Fruit fly (Drosophila melanogaster) whole organism, embryonic: ENCODE measurements around the gene CG43658.

Experiments used
- Blimp-1 ChIP-seq: fragments of 200-800 bp; sonication (Bioruptor generic); optimal IDR thresholded peaks from 3 replicates; lab custom pipeline; 2018; ENCODE audit warnings: missing biosample characterization, missing genetic modification characterization, mild to moderate bottlenecking, moderate library complexity, missing genetic modification reagents
- CG10565 ChIP-seq: fragments of 200-800 bp; sonication (Bioruptor generic); optimal IDR thresholded peaks from 3 replicates; lab custom pipeline; 2016; ENCODE audit warnings: missing biosample characterization, mild to moderate bottlenecking, missing genetic modification characterization
- CG11504 ChIP-seq: fragments of 200-800 bp; sonication (Bioruptor generic); optimal IDR thresholded peaks from 3 replicates; lab custom pipeline; 2019; ENCODE audit warnings: missing biosample characterization, mild to moderate bottlenecking, missing genetic modification characterization, moderate library complexity
- CG11696 ChIP-seq: fragments of 200-800 bp; sonication (Bioruptor generic); IDR thresholded peaks from 2 replicates; pipeline ENCODE4 v1.3.6; 2022; ENCODE audit warnings: missing biosample characterization, missing genetic modification characterization
- CG12104 ChIP-seq: fragments of 200-800 bp; sonication (Bioruptor generic); optimal IDR thresholded peaks from 3 replicates; lab custom pipeline; 2016; ENCODE audit warnings: missing biosample characterization, missing genetic modification characterization
- CG12942 ChIP-seq: fragments of 200-800 bp; sonication (Bioruptor generic); optimal IDR thresholded peaks from 3 replicates; lab custom pipeline; 2016; ENCODE audit warnings: missing biosample characterization, missing genetic modification characterization
- CG17328 ChIP-seq: fragments of 200-800 bp; sonication (Bioruptor generic); IDR thresholded peaks from 2 replicates; pipeline ENCODE4 v1.3.6; 2022; ENCODE audit warnings: missing biosample characterization, missing genetic modification characterization
- CG17359 ChIP-seq: fragments of 200-800 bp; sonication (Bioruptor generic); optimal IDR thresholded peaks from 3 replicates; lab custom pipeline; 2018; ENCODE audit warnings: missing biosample characterization, mild to moderate bottlenecking, missing genetic modification characterization, moderate library complexity
- CG1832 ChIP-seq: fragments of 200-800 bp; sonication (Bioruptor generic); optimal IDR thresholded peaks from 2 replicates; lab custom pipeline; 2017; ENCODE audit warnings: missing biosample characterization, mild to moderate bottlenecking, missing genetic modification characterization, inconsistent platforms
- CG18599 ChIP-seq: fragments of 200-800 bp; sonication (Bioruptor generic); optimal IDR thresholded peaks from 3 replicates; lab custom pipeline; 2017; ENCODE audit warnings: missing biosample characterization, missing genetic modification characterization, mild to moderate bottlenecking, moderate library complexity, missing genetic modification reagents
- CG2712 ChIP-seq: fragments of 200-800 bp; optimal IDR thresholded peaks from 3 replicates; lab custom pipeline; 2019; ENCODE audit warnings: missing biosample characterization, mild to moderate bottlenecking, missing genetic modification characterization, moderate library complexity
- CG34422 ChIP-seq: fragments of 200-800 bp; sonication (Bioruptor generic); IDR thresholded peaks from 3 replicates; pipeline ENCODE4 v1.3.6; 2022; ENCODE audit warnings: missing biosample characterization, missing genetic modification characterization
- CG4282 ChIP-seq: fragments of 200-800 bp; sonication (Bioruptor generic); optimal IDR thresholded peaks from 2 replicates; lab custom pipeline; 2016; ENCODE audit warnings: missing biosample characterization, missing genetic modification characterization
- CG43689 ChIP-seq: fragments of 200-800 bp; sonication (Bioruptor generic); IDR thresholded peaks from 2 replicates; pipeline ENCODE4 v1.3.6; 2022; ENCODE audit warnings: missing biosample characterization, missing genetic modification characterization
- CG4404 ChIP-seq: fragments of 200-800 bp; sonication (Bioruptor generic); IDR thresholded peaks from 2 replicates; pipeline ENCODE4 v1.3.6; 2022; ENCODE audit warnings: missing biosample characterization, missing genetic modification characterization
- CG4854 ChIP-seq: fragments of 200-800 bp; sonication (Bioruptor generic); optimal IDR thresholded peaks from 2 replicates; lab custom pipeline; 2016; ENCODE audit warnings: missing biosample characterization, missing genetic modification characterization, inconsistent platforms
- CG7372 ChIP-seq: fragments of 200-800 bp; sonication (Bioruptor generic); IDR thresholded peaks from 2 replicates; pipeline ENCODE4 v1.3.6; 2022; ENCODE audit warnings: missing biosample characterization, missing genetic modification characterization
- CG9817 ChIP-seq: fragments of 200-800 bp; sonication (Bioruptor generic); optimal IDR thresholded peaks from 2 replicates; lab custom pipeline; 2018; ENCODE audit warnings: missing biosample characterization, mild to moderate bottlenecking, missing genetic modification characterization, moderate library complexity
- Dll ChIP-seq: fragments of 200-800 bp; sonication (Bioruptor generic); IDR thresholded peaks from 4 replicates; pipeline ENCODE4 v1.3.6; 2022; ENCODE audit warnings: missing biosample characterization, missing genetic modification characterization; ENCODE audit not compliant: partially characterized antibody
- Doc3 ChIP-seq: fragments of 200-800 bp; sonication (Bioruptor generic); IDR thresholded peaks from 3 replicates; pipeline ENCODE4 v1.3.6; 2022; ENCODE audit warnings: missing biosample characterization, missing genetic modification characterization; ENCODE audit not compliant: partially characterized antibody
- Drgx ChIP-seq: fragments of 200-800 bp; sonication (Bioruptor generic); IDR thresholded peaks from 2 replicates; pipeline ENCODE4 v1.3.6; 2022; ENCODE audit warnings: missing biosample characterization, missing genetic modification characterization
- Ets65A ChIP-seq: fragments of 200-800 bp; sonication (Bioruptor generic); peaks from one replicate; lab custom pipeline; 2016; ENCODE audit warnings: missing biosample characterization, missing genetic modification characterization
- Hey ChIP-seq: fragments of 200-800 bp; sonication (Bioruptor generic); optimal IDR thresholded peaks from 3 replicates; lab custom pipeline; 2018; ENCODE audit warnings: missing biosample characterization, mild to moderate bottlenecking, missing genetic modification characterization
- MESR4 ChIP-seq: fragments of 200-800 bp; sonication (Bioruptor generic); optimal IDR thresholded peaks from 2 replicates; lab custom pipeline; 2018; ENCODE audit warnings: missing biosample characterization, mild to moderate bottlenecking, missing genetic modification characterization, moderate library complexity
- Max ChIP-seq: fragments of 200-800 bp; sonication (Bioruptor generic); optimal IDR thresholded peaks from 2 replicates; lab custom pipeline; 2016; ENCODE audit warnings: missing biosample characterization, mild to moderate bottlenecking, missing genetic modification characterization
- Mes4 ChIP-seq: fragments of 200-800 bp; sonication (Bioruptor generic); optimal IDR thresholded peaks from 2 replicates; lab custom pipeline; 2016; ENCODE audit warnings: missing biosample characterization, missing genetic modification characterization
- Nf-YA ChIP-seq: fragments of 200-800 bp; sonication (Bioruptor generic); IDR thresholded peaks from 2 replicates; pipeline ENCODE4 v1.3.6; 2022; ENCODE audit warnings: missing biosample characterization, missing genetic modification characterization
- Oli ChIP-seq: fragments of 200-800 bp; sonication (Bioruptor generic); optimal IDR thresholded peaks from 2 replicates; lab custom pipeline; 2018; ENCODE audit warnings: missing biosample characterization, mild to moderate bottlenecking, missing genetic modification characterization, moderate library complexity
- Sin3A ChIP-seq: fragments of >200 bp; optimal IDR thresholded peaks from 2 replicates; lab custom pipeline; 2018
- Trl ChIP-seq, 3 experiments: fragments of >200 bp in 2 of 3; fragments of 200-800 bp in 1 of 3; sonication (Bioruptor generic) in 1 of 3; optimal IDR thresholded peaks; 2 replicates in 1 of 3; 3 replicates in 2 of 3; lab custom pipeline; 2016 to 2017; ENCODE audit warnings: missing biosample characterization in 1 of 3, missing genetic modification characterization in 1 of 3
- Xrp1 ChIP-seq: fragments of 200-800 bp; sonication (Bioruptor generic); IDR thresholded peaks from 2 replicates; pipeline ENCODE4 v1.3.6; 2022; ENCODE audit warnings: missing biosample characterization, missing genetic modification characterization
- bsh ChIP-seq, 2 experiments: fragments of 200-800 bp; sonication (Bioruptor generic); optimal IDR thresholded peaks; 2 replicates each; lab custom pipeline; 2017 to 2018; ENCODE audit warnings: mild to moderate bottlenecking in 2 of 2, missing biosample characterization in 2 of 2, missing genetic modification characterization in 2 of 2, moderate library complexity in 1 of 2
- corto ChIP-seq: fragments of 200-800 bp; sonication (Bioruptor generic); optimal IDR thresholded peaks from 2 replicates; lab custom pipeline; 2016; ENCODE audit warnings: missing biosample characterization, mild to moderate bottlenecking, missing genetic modification characterization, moderate library complexity
- crp ChIP-seq, 2 experiments: fragments of 200-800 bp; sonication (Bioruptor generic); optimal IDR thresholded peaks; 2 replicates in 1 of 2; 3 replicates in 1 of 2; lab custom pipeline; 2017; ENCODE audit warnings: missing biosample characterization in 2 of 2, missing genetic modification characterization in 2 of 2, mild to moderate bottlenecking in 1 of 2, moderate library complexity in 1 of 2
- danr ChIP-seq: fragments of 200-800 bp; sonication (Bioruptor generic); IDR thresholded peaks from 2 replicates; pipeline ENCODE4 v1.3.6; 2022; ENCODE audit warnings: missing biosample characterization, missing genetic modification characterization
- esg ChIP-seq: fragments of 200-800 bp; sonication (Bioruptor generic); conservative IDR thresholded peaks from 2 replicates; pipeline ENCODE4 v1.3.6; 2022; ENCODE audit warnings: missing biosample characterization, missing genetic modification characterization
- fd102C ChIP-seq: fragments of 200-800 bp; sonication (Bioruptor generic); optimal IDR thresholded peaks from 2 replicates; lab custom pipeline; 2018; ENCODE audit warnings: missing biosample characterization, mild to moderate bottlenecking, missing genetic modification characterization, moderate library complexity
- kah ChIP-seq: fragments of 200-800 bp; sonication (Bioruptor generic); optimal IDR thresholded peaks from 2 replicates; lab custom pipeline; 2018; ENCODE audit warnings: missing biosample characterization, mild to moderate bottlenecking, missing genetic modification characterization
- lbe ChIP-seq: fragments of 200-800 bp; sonication (Bioruptor generic); optimal IDR thresholded peaks from 2 replicates; lab custom pipeline; 2016; ENCODE audit warnings: missing biosample characterization, mild to moderate bottlenecking, missing genetic modification characterization
- nom ChIP-seq: fragments of 200-800 bp; sonication (Bioruptor generic); optimal IDR thresholded peaks from 2 replicates; lab custom pipeline; 2017; ENCODE audit warnings: missing biosample characterization, missing genetic modification characterization, mild to moderate bottlenecking, moderate library complexity, missing genetic modification reagents
- prd ChIP-seq, 3 experiments: fragments of >200 bp in 2 of 3; fragments of 200-800 bp in 1 of 3; sonication (Bioruptor generic) in 1 of 3; optimal IDR thresholded peaks in 2 of 3; IDR thresholded peaks in 1 of 3; 2 replicates in 2 of 3; 3 replicates in 1 of 3; pipeline versions ENCODE4 v1.3.6 to Lab custom; 2017 to 2022; ENCODE audit warnings: missing biosample characterization in 1 of 3, missing genetic modification characterization in 1 of 3
- sens ChIP-seq: fragments of 200-800 bp; sonication (Bioruptor generic); peaks from one replicate; lab custom pipeline; 2016; ENCODE audit warnings: missing biosample characterization, missing genetic modification characterization
- sr ChIP-seq: fragments of 200-800 bp; sonication (Bioruptor generic); IDR thresholded peaks from 3 replicates; pipeline ENCODE4 v1.3.6; 2022; ENCODE audit warnings: missing biosample characterization, missing genetic modification characterization
- trem ChIP-seq: fragments of 200-800 bp; optimal IDR thresholded peaks from 3 replicates; lab custom pipeline; 2019; ENCODE audit warnings: missing biosample characterization, mild to moderate bottlenecking, missing genetic modification characterization, moderate library complexity

The CG43658 gene

dm6 chrX:17558708-17559107 lies 2.3 kb downstream of the CG43658 start:
- peak; percentile 20 for TF ChIP-seq sens
- peak in 1 of 2 experiments; percentile 79 for TF ChIP-seq bsh (GFP tag; optimal IDR thresholded peaks at IDR 0.05; lab: Kevin White, UChicago)
- peak; percentile 53 for TF ChIP-seq Ets65A (GFP tag; lab: Kevin White, UChicago)
- TF ChIP-seq nom (GFP tag; lab: Kevin White, UChicago) = peak; percentile 83
- TF ChIP-seq danr (GFP tag; lab: Robert Waterston, UW) = no peak
- TF ChIP-seq CG7372 (GFP tag; lab: Robert Waterston, UW) = no peak

- TF ChIP-seq Blimp-1 (peak; percentile 1), esg (GFP tag; lab: Robert Waterston, UW) (no peak), MESR4 (GFP tag; lab: Kevin White, UChicago) (no peak), CG10565 (GFP tag; lab: Kevin White, UChicago) (no peak), CG11504 (tag; lab: Kevin White, UChicago) (peak; percentile 3), trem (no peak), CG17359 (tag; lab: Kevin White, UChicago) (no peak), sr (GFP tag; lab: Robert Waterston, UW) (no peak), Hey (tag; lab: Kevin White, UChicago) (no peak), Sin3A (lab: Kevin White, UChicago) (no peak), Max (no peak), Doc3 (peak; percentile 37; the same call in 1 of the 3 replicates), CG12942 (GFP tag; lab: Kevin White, UChicago) (no peak), Xrp1 (GFP tag; lab: Robert Waterston, UW) (peak; percentile 22; the same call in 1 of the 2 replicates), Dll (peak; percentile 41; the same call in 1 of the 4 replicates), crp (GFP tag; optimal IDR thresholded peaks at IDR 0.05; lab: Kevin White, UChicago) (no peak), Mes4 (no peak), Drgx (GFP tag; lab: Robert Waterston, UW) (0 out of 2 replicates have a peak, but pooled peaks have one; percentile 14), CG18599 (GFP tag; lab: Kevin White, UChicago) (no peak), sens (peak; percentile 44), CG2712 (tag; lab: Kevin White, UChicago) (peak; percentile 1)
Measured at dm6 chrX:17555139-17555538, 5.8 kb downstream of the CG43658 start.

dm6 chrX:17550957-17551356 lies 10.0 kb downstream of the CG43658 start:
- TF ChIP-seq CG43689 (GFP tag; lab: Robert Waterston, UW) (no peak), CG11696 (GFP tag; lab: Robert Waterston, UW) (no peak), CG4282 (GFP tag; lab: Kevin White, UChicago) (no peak), CG4854 (GFP tag; lab: Kevin White, UChicago) (no peak), kah (GFP tag; lab: Kevin White, UChicago) (no peak), sens (peak; percentile 56), bsh (GFP tag; optimal IDR thresholded peaks at IDR 0.05; lab: Kevin White, UChicago) (peak in 1 of 2 experiments; percentile 13), lbe (GFP tag; lab: Kevin White, UChicago) (peak; percentile 61), corto (peak; percentile 44), CG34422 (no peak), Oli (no peak), prd (optimal IDR thresholded peaks at IDR 0.05; lab: Kevin White, UChicago) (no peak), prd (GFP tag; IDR thresholded peaks at IDR 0.05; lab: Robert Waterston, UW) (no peak; the same call in 2 of the 3 replicates), CG9817 (tag; lab: Kevin White, UChicago) (no peak), fd102C (GFP tag; lab: Kevin White, UChicago) (no peak), CG4404 (peak; percentile 26; the same call in 1 of the 2 replicates), Nf-YA (no peak), CG1832 (GFP tag; lab: Kevin White, UChicago) (no peak), CG12104 (GFP tag; lab: Kevin White, UChicago) (no peak), Trl (optimal IDR thresholded peaks at IDR 0.05; lab: Kevin White, UChicago) (no peak), Trl (GFP tag; optimal IDR thresholded peaks at IDR 0.05; lab: Kevin White, UChicago) (no peak), nom (GFP tag; lab: Kevin White, UChicago) (peak; percentile 56), Drgx (GFP tag; lab: Robert Waterston, UW) (peak; percentile 56), CG17328 (GFP tag; lab: Robert Waterston, UW) (no peak)
